Worm (Caenorhabditis elegans) whole organism, young adult: ENCODE measurements around the gene Y42A5A.5.

Experiments used
- B0035.1 ChIP-seq: sonication (generic microtip); optimal IDR thresholded peaks from 2 replicates; lab custom pipeline; 2016; ENCODE audit warnings: missing genetic modification characterization, mild to moderate bottlenecking, missing compliant biosample characterization, missing genotype, missing genetic modification reagents
- C06A6.2 ChIP-seq: fragments of 200-800 bp; sonication (Bioruptor generic); conservative IDR thresholded peaks from 2 replicates; pipeline ENCODE4 v1.3.6; 2022; ENCODE audit warnings: missing genetic modification characterization, missing compliant biosample characterization
- D2030.7 ChIP-seq: fragments of 200-800 bp; sonication (Bioruptor generic); IDR thresholded peaks from 2 replicates; pipeline ENCODE4 v1.3.6; 2022; ENCODE audit warnings: missing genetic modification reagents, missing genetic modification characterization, missing compliant biosample characterization
- F37B4.10 ChIP-seq: fragments of 200-800 bp; sonication (Bioruptor generic); IDR thresholded peaks from 2 replicates; pipeline ENCODE4 v1.3.6; 2022; ENCODE audit warnings: missing genetic modification characterization, missing compliant biosample characterization
- F52B5.7 ChIP-seq: sonication (generic microtip); optimal IDR thresholded peaks from 2 replicates; lab custom pipeline; 2016; ENCODE audit warnings: mild to moderate bottlenecking, missing genetic modification characterization, missing compliant biosample characterization
- F55B11.4 ChIP-seq: sonication (generic microtip); optimal IDR thresholded peaks from 2 replicates; lab custom pipeline; 2016; ENCODE audit warnings: missing compliant biosample characterization, missing genetic modification characterization, borderline replicate concordance; ENCODE audit not compliant: insufficient read depth
- K11D2.4 ChIP-seq: fragments of 200-800 bp; sonication (Bioruptor generic); IDR thresholded peaks from 2 replicates; pipeline ENCODE4 v1.3.6; 2022; ENCODE audit warnings: missing genetic modification reagents, missing genetic modification characterization, missing compliant biosample characterization
- T26A5.8 ChIP-seq: sonication (generic microtip); optimal IDR thresholded peaks from 2 replicates; lab custom pipeline; 2016; ENCODE audit warnings: missing genetic modification characterization, missing compliant biosample characterization
- aptf-3 ChIP-seq: fragments of 200-800 bp; sonication (Bioruptor generic); IDR thresholded peaks from 2 replicates; pipeline ENCODE4 v1.3.6; 2022; ENCODE audit warnings: missing genetic modification characterization, missing compliant biosample characterization
- attf-3 ChIP-seq: fragments of 200-800 bp; sonication (Bioruptor generic); conservative IDR thresholded peaks from 2 replicates; pipeline ENCODE4 v1.3.6; 2022; ENCODE audit warnings: missing genetic modification reagents, missing genetic modification characterization, missing compliant biosample characterization
- ceh-27 ChIP-seq: fragments of 200-800 bp; sonication (Bioruptor generic); optimal IDR thresholded peaks from 2 replicates; lab custom pipeline; 2018; ENCODE audit warnings: mild to moderate bottlenecking, missing genetic modification characterization, moderate library complexity, missing compliant biosample characterization
- ceh-40 ChIP-seq: fragments of 200-800 bp; sonication (Bioruptor generic); IDR thresholded peaks from 2 replicates; pipeline ENCODE4 v1.3.6; 2022; ENCODE audit warnings: missing genetic modification characterization, missing compliant biosample characterization
- ceh-58 ChIP-seq: fragments of 200-800 bp; sonication (Bioruptor generic); IDR thresholded peaks from 2 replicates; pipeline ENCODE4 v1.3.6; 2022; ENCODE audit warnings: missing genetic modification characterization, missing compliant biosample characterization
- ceh-91 ChIP-seq: fragments of 200-800 bp; sonication (Bioruptor generic); IDR thresholded peaks from 2 replicates; pipeline ENCODE4 v1.3.6; 2022; ENCODE audit warnings: missing genetic modification reagents, missing genetic modification characterization, missing compliant biosample characterization
- dox-1 ChIP-seq: fragments of 200-800 bp; sonication (Bioruptor generic); IDR thresholded peaks from 2 replicates; pipeline ENCODE4 v1.3.6; 2022; ENCODE audit warnings: missing genetic modification reagents, missing genetic modification characterization, missing compliant biosample characterization
- egl-18 ChIP-seq: fragments of 200-800 bp; sonication (Bioruptor generic); IDR thresholded peaks from 2 replicates; pipeline ENCODE4 v1.3.6; 2022; ENCODE audit warnings: missing genetic modification reagents, missing genetic modification characterization, missing compliant biosample characterization
- ekl-4 ChIP-seq: fragments of 200-800 bp; sonication (Bioruptor generic); IDR thresholded peaks from 2 replicates; pipeline ENCODE4 v1.3.6; 2022; ENCODE audit warnings: missing genetic modification reagents, missing genetic modification characterization, missing compliant biosample characterization
- hmg-1.2 ChIP-seq: fragments of 200-800 bp; sonication (Bioruptor generic); IDR thresholded peaks from 2 replicates; pipeline ENCODE4 v1.3.6; 2022; ENCODE audit warnings: missing genetic modification reagents, missing genetic modification characterization, missing compliant biosample characterization
- hmg-20 ChIP-seq: fragments of 200-800 bp; sonication (Bioruptor generic); IDR thresholded peaks from 2 replicates; pipeline ENCODE4 v1.3.6; 2022; ENCODE audit warnings: missing genetic modification reagents, missing genetic modification characterization, missing compliant biosample characterization
- hrde-1 ChIP-seq: sonication (generic microtip); optimal IDR thresholded peaks from 2 replicates; lab custom pipeline; 2016; ENCODE audit warnings: missing genetic modification characterization, mild to moderate bottlenecking, missing compliant biosample characterization, moderate library complexity, missing genotype, missing genetic modification reagents, borderline replicate concordance
- hsf-1 ChIP-seq: fragments of 200-800 bp; sonication (Bioruptor generic); IDR thresholded peaks from 2 replicates; pipeline ENCODE4 v1.3.6; 2022; ENCODE audit warnings: missing genetic modification reagents, missing genetic modification characterization, missing compliant biosample characterization
- let-607 ChIP-seq, 2 experiments: fragments of 200-800 bp in 1 of 2; sonication (Bioruptor generic) in 1 of 2; sonication (generic microtip) in 1 of 2; optimal IDR thresholded peaks; 2 replicates each; lab custom pipeline; 2016 to 2018; ENCODE audit warnings: mild to moderate bottlenecking in 2 of 2, missing compliant biosample characterization in 2 of 2, missing genetic modification characterization in 2 of 2, moderate library complexity in 2 of 2, missing genotype in 1 of 2
- lin-35 ChIP-seq, 3 experiments: fragments of 150-350 bp in 2 of 3; sonication (generic microtip) in 1 of 3; optimal IDR thresholded peaks; 2 replicates each; lab custom pipeline; 2014 to 2018; ENCODE audit warnings: missing biosample characterization in 3 of 3, missing genetic modification characterization in 3 of 3, missing genetic modification reagents in 3 of 3
- lir-1 ChIP-seq: fragments of 200-800 bp; sonication (Bioruptor generic); conservative IDR thresholded peaks from 2 replicates; pipeline ENCODE4 v1.3.6; 2022; ENCODE audit warnings: missing genetic modification reagents, missing genetic modification characterization, missing compliant biosample characterization
- lsl-1 ChIP-seq: fragments of 200-800 bp; sonication (Bioruptor generic); optimal IDR thresholded peaks from 2 replicates; lab custom pipeline; 2018; ENCODE audit warnings: mild to moderate bottlenecking, missing genetic modification characterization, moderate library complexity, missing compliant biosample characterization
- lsy-27 ChIP-seq: sonication (generic microtip); optimal IDR thresholded peaks from 2 replicates; lab custom pipeline; 2017; ENCODE audit warnings: missing genetic modification characterization, mild to moderate bottlenecking, missing compliant biosample characterization, antibody characterized with exemption, missing genotype, borderline replicate concordance; ENCODE audit not compliant: insufficient read depth
- madf-3 ChIP-seq: fragments of 200-800 bp; sonication (Bioruptor generic); IDR thresholded peaks from 2 replicates; pipeline ENCODE4 v1.3.6; 2022; ENCODE audit warnings: missing genetic modification reagents, missing genetic modification characterization, missing compliant biosample characterization
- madf-6 ChIP-seq: fragments of 200-800 bp; sonication (Bioruptor generic); IDR thresholded peaks from 2 replicates; pipeline ENCODE4 v1.3.6; 2022; ENCODE audit warnings: missing genetic modification reagents, missing genetic modification characterization, missing compliant biosample characterization
- mcd-1 ChIP-seq: fragments of 200-800 bp; sonication (Bioruptor generic); IDR thresholded peaks from 2 replicates; pipeline ENCODE4 v1.3.6; 2022; ENCODE audit warnings: missing genetic modification reagents, missing genetic modification characterization, missing compliant biosample characterization
- mes-4 ChIP-seq: sonication (generic microtip); optimal IDR thresholded peaks from 2 replicates; lab custom pipeline; 2016; ENCODE audit warnings: missing genotype, missing genetic modification characterization, missing compliant biosample characterization
- nhr-80 ChIP-seq: sonication (generic microtip); optimal IDR thresholded peaks from 2 replicates; lab custom pipeline; 2016; ENCODE audit warnings: missing genetic modification characterization, missing compliant biosample characterization
- repo-1 ChIP-seq: sonication (generic microtip); optimal IDR thresholded peaks from 2 replicates; lab custom pipeline; 2017; ENCODE audit warnings: mild to moderate bottlenecking, missing genetic modification characterization, missing compliant biosample characterization
- snpc-1.1 ChIP-seq: sonication (generic microtip); optimal IDR thresholded peaks from 2 replicates; lab custom pipeline; 2017; ENCODE audit warnings: missing genetic modification characterization, mild to moderate bottlenecking, missing compliant biosample characterization, antibody characterized with exemption, moderate library complexity, missing genotype, missing genetic modification reagents; ENCODE audit not compliant: insufficient read depth
- xnd-1 ChIP-seq: sonication (generic microtip); optimal IDR thresholded peaks from 2 replicates; lab custom pipeline; 2016; ENCODE audit warnings: missing genotype, missing genetic modification reagents, missing genetic modification characterization, missing compliant biosample characterization
- zfh-2 ChIP-seq: fragments of 200-800 bp; sonication (Bioruptor generic); conservative IDR thresholded peaks from 2 replicates; pipeline ENCODE4 v1.3.6; 2022; ENCODE audit warnings: missing genetic modification reagents, missing genetic modification characterization, missing compliant biosample characterization
- ztf-3 ChIP-seq: fragments of 200-800 bp; sonication (Bioruptor generic); optimal IDR thresholded peaks from 2 replicates; lab custom pipeline; 2018; ENCODE audit warnings: mild to moderate bottlenecking, missing genetic modification characterization, missing compliant biosample characterization
- ztf-6 ChIP-seq: fragments of 200-800 bp; sonication (Bioruptor generic); IDR thresholded peaks from 2 replicates; pipeline ENCODE4 v1.3.6; 2022; ENCODE audit warnings: missing genetic modification reagents, missing genetic modification characterization, missing compliant biosample characterization

The Y42A5A.5 gene

ce11 chrV:11109647-11110046 is at the start of gene Y42A5A.5:
TSS of gene Y42A5A.5 (minus strand) at chrV:11109747.
- peak; percentile 36 for TF ChIP-seq madf-6
- TF ChIP-seq madf-3 (GFP tag; lab: Robert Waterston, UW): 0 out of 2 replicates have a peak, but pooled peaks have one; percentile 52
- TF ChIP-seq, all 124 proteins: peak for 2; not testable (repeated sequence) for 122

ce11 chrV:11157947-11158346 is 48.4 kb upstream of the Y42A5A.5 start, which contains the start of gene srg-42:
TSS of gene srg-42 (minus strand) at chrV:11158047.
- TF ChIP-seq ztf-3 (GFP tag; lab: Kevin White, UChicago): no peak
- TF ChIP-seq C06A6.2 (GFP tag; lab: Robert Waterston, UW): no peak
- TF ChIP-seq hmg-1.2 (GFP tag; lab: Robert Waterston, UW): no peak
- TF ChIP-seq lsy-27 (tag; lab: Kevin White, UChicago): no peak
- TF ChIP-seq aptf-3 (GFP tag; lab: Robert Waterston, UW): no peak
- no peak for TF ChIP-seq egl-18 (GFP tag; lab: Robert Waterston, UW)
- TF ChIP-seq B0035.1 (tag; lab: Kevin White, UChicago): no peak
- no peak for TF ChIP-seq snpc-1.1 (tag; lab: Kevin White, UChicago)
- no peak for TF ChIP-seq nhr-80 (tag; lab: Kevin White, UChicago)
- no peak for TF ChIP-seq mes-4 (tag; lab: Kevin White, UChicago)
- TF ChIP-seq repo-1 (tag; lab: Kevin White, UChicago): no peak
- no peak for TF ChIP-seq dox-1 (GFP tag; lab: Robert Waterston, UW)
- TF ChIP-seq ceh-58: no peak

- TF ChIP-seq attf-3 (GFP tag; lab: Robert Waterston, UW): no peak
- TF ChIP-seq let-607 (tag; optimal IDR thresholded peaks at IDR 0.05; lab: Kevin White, UChicago): no peak
- TF ChIP-seq K11D2.4 (GFP tag; lab: Robert Waterston, UW): no peak
- no peak for TF ChIP-seq lin-35 (GFP tag; optimal IDR thresholded peaks at IDR 0.05; lab: Kevin White, UChicago)
- no peak for TF ChIP-seq F52B5.7 (tag; lab: Kevin White, UChicago)
- no peak for TF ChIP-seq mcd-1 (GFP tag; lab: Robert Waterston, UW)
- no peak for TF ChIP-seq mes-4 (tag; lab: Kevin White, UChicago)
- no peak for TF ChIP-seq lir-1 (GFP tag; lab: Robert Waterston, UW)
- no peak for TF ChIP-seq madf-3 (GFP tag; lab: Robert Waterston, UW)
- TF ChIP-seq T26A5.8: no peak
- no peak for TF ChIP-seq dox-1 (GFP tag; lab: Robert Waterston, UW)
- TF ChIP-seq hsf-1 (GFP tag; lab: Robert Waterston, UW): no peak
Observed at ce11 chrV:11156589-11156988, 47.0 kb upstream of the Y42A5A.5 start.

DNA sequence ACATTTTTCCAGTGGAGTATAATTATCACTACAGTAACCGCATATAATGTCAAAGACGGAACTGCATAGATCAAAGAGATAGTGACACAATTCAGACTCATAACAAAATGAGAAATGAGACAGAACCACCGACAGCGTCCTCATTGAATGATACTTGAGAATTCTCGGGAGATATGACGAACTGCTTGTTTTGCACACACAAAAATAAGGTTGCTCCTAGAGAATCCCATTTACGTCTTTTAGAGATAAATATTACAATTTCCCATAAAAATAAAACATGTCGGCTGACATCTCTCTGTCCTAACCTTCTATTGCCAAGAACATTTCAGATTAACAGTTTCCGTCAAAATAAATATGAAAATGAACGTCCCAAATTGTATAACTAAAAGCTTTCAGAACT is 46.0 kb upstream of the Y42A5A.5 start, which contains the start of gene srg-38:
Gene srg-38, minus strand, starts transcription at position 101 of the 400 bp plus-strand sequence.
- TF ChIP-seq ceh-27 (GFP tag; lab: Kevin White, UChicago) (no peak), nhr-80 (tag; lab: Kevin White, UChicago) (no peak), ekl-4 (GFP tag; lab: Robert Waterston, UW) (no peak), hmg-20 (no peak), ceh-91 (GFP tag; lab: Robert Waterston, UW) (no peak), D2030.7 (GFP tag; lab: Robert Waterston, UW) (no peak), F37B4.10 (GFP tag; lab: Robert Waterston, UW) (no peak), ztf-6 (no peak), F52B5.7 (tag; lab: Kevin White, UChicago) (no peak), hrde-1 (tag; lab: Kevin White, UChicago) (no peak), ceh-40 (GFP tag; lab: Robert Waterston, UW) (no peak), zfh-2 (GFP tag; lab: Robert Waterston, UW) (no peak), xnd-1 (tag; lab: Kevin White, UChicago) (no peak), F55B11.4 (tag; lab: Kevin White, UChicago) (no peak), lsl-1 (GFP tag; lab: Kevin White, UChicago) (no peak)
